Fruit fly (Drosophila melanogaster) whole organism, embryonic: ENCODE results near the gene Pex5.
A peak's percentile ranks its signal among the peaks of the same experiment; 100 is the strongest.

Experiments
- Abd-B ChIP-seq: fragments of 200-800 bp; sonication (Bioruptor generic); optimal IDR thresholded peaks from 2 replicates; lab custom pipeline; 2018; ENCODE audit warnings: missing biosample characterization, mild to moderate bottlenecking, missing genetic modification characterization, moderate library complexity
- Antp ChIP-seq: fragments of 200-800 bp; sonication (Bioruptor generic); optimal IDR thresholded peaks from 3 replicates; lab custom pipeline; 2016; ENCODE audit warnings: missing biosample characterization, missing genetic modification characterization
- Asciz ChIP-seq: fragments of 200-800 bp; sonication (Bioruptor generic); optimal IDR thresholded peaks from 2 replicates; lab custom pipeline; 2017; ENCODE audit warnings: missing biosample characterization, mild to moderate bottlenecking, missing genetic modification characterization, missing genetic modification reagents
- CG10267 ChIP-seq: fragments of 200-800 bp; sonication (Bioruptor generic); optimal IDR thresholded peaks from 2 replicates; lab custom pipeline; 2018; ENCODE audit warnings: missing biosample characterization, mild to moderate bottlenecking, missing genetic modification characterization, moderate library complexity
- CG11696 ChIP-seq: fragments of 200-800 bp; sonication (Bioruptor generic); IDR thresholded peaks from 2 replicates; pipeline ENCODE4 v1.3.6; 2022; ENCODE audit warnings: missing biosample characterization, missing genetic modification characterization
- CG12942 ChIP-seq: fragments of 200-800 bp; sonication (Bioruptor generic); optimal IDR thresholded peaks from 3 replicates; lab custom pipeline; 2016; ENCODE audit warnings: missing biosample characterization, missing genetic modification characterization
- CG15269 ChIP-seq: fragments of 200-800 bp; sonication (Bioruptor generic); optimal IDR thresholded peaks from 2 replicates; lab custom pipeline; 2018; ENCODE audit warnings: missing biosample characterization, mild to moderate bottlenecking, missing genetic modification characterization, moderate library complexity
- CG1603 ChIP-seq: fragments of 200-800 bp; sonication (Bioruptor generic); optimal IDR thresholded peaks from 2 replicates; lab custom pipeline; 2019; ENCODE audit warnings: missing biosample characterization, mild to moderate bottlenecking, missing genetic modification characterization, moderate library complexity
- CG17912 ChIP-seq: fragments of 200-800 bp; sonication (Bioruptor generic); optimal IDR thresholded peaks from 2 replicates; lab custom pipeline; 2018; ENCODE audit warnings: missing biosample characterization, mild to moderate bottlenecking, missing genetic modification characterization
- CG18764 ChIP-seq: fragments of 200-800 bp; sonication (Bioruptor generic); optimal IDR thresholded peaks from 3 replicates; lab custom pipeline; 2016; ENCODE audit warnings: missing biosample characterization, missing genetic modification characterization
- CG2116 ChIP-seq: fragments of 200-800 bp; sonication (Bioruptor generic); optimal IDR thresholded peaks from 3 replicates; lab custom pipeline; 2018; ENCODE audit warnings: missing biosample characterization, mild to moderate bottlenecking, missing genetic modification characterization
- CG31388 ChIP-seq: fragments of 200-800 bp; sonication (Bioruptor generic); optimal IDR thresholded peaks from 2 replicates; lab custom pipeline; 2016; ENCODE audit warnings: missing biosample characterization, missing genetic modification characterization
- CG32772 ChIP-seq: fragments of 200-800 bp; sonication (Bioruptor generic); IDR thresholded peaks from 2 replicates; pipeline ENCODE4 v1.3.6; 2022; ENCODE audit warnings: missing biosample characterization, missing genetic modification characterization
- CG34376 ChIP-seq: fragments of 200-800 bp; sonication (Bioruptor generic); optimal IDR thresholded peaks from 2 replicates; lab custom pipeline; 2018; ENCODE audit warnings: missing biosample characterization, mild to moderate bottlenecking, missing genetic modification characterization
- CG3838 ChIP-seq: fragments of 200-800 bp; sonication (Bioruptor generic); optimal IDR thresholded peaks from 3 replicates; lab custom pipeline; 2016; ENCODE audit warnings: missing biosample characterization, missing genetic modification characterization
- CG42726 ChIP-seq: fragments of 200-800 bp; sonication (Bioruptor generic); IDR thresholded peaks from 2 replicates; pipeline ENCODE4 v1.3.6; 2022; ENCODE audit warnings: missing biosample characterization, missing genetic modification characterization; ENCODE audit not compliant: partially characterized antibody
- CG4328 ChIP-seq: fragments of 200-800 bp; sonication (Bioruptor generic); optimal IDR thresholded peaks from 3 replicates; lab custom pipeline; 2017; ENCODE audit warnings: missing biosample characterization, missing genetic modification reagents, missing genetic modification characterization
- CG4404 ChIP-seq: fragments of 200-800 bp; sonication (Bioruptor generic); IDR thresholded peaks from 2 replicates; pipeline ENCODE4 v1.3.6; 2022; ENCODE audit warnings: missing biosample characterization, missing genetic modification characterization
- CG6791 ChIP-seq: fragments of 200-800 bp; sonication (Bioruptor generic); IDR thresholded peaks from 3 replicates; pipeline ENCODE4 v1.3.6; 2022; ENCODE audit warnings: missing biosample characterization, missing genetic modification characterization; ENCODE audit not compliant: partially characterized antibody
- CG7745 ChIP-seq: fragments of 200-800 bp; sonication (Bioruptor generic); optimal IDR thresholded peaks from 2 replicates; lab custom pipeline; 2018; ENCODE audit warnings: missing biosample characterization, mild to moderate bottlenecking, missing genetic modification characterization, moderate library complexity
- CG7928 ChIP-seq: fragments of 200-800 bp; sonication (Bioruptor generic); optimal IDR thresholded peaks from 2 replicates; lab custom pipeline; 2017; ENCODE audit warnings: missing biosample characterization, mild to moderate bottlenecking, missing genetic modification characterization
- D19A ChIP-seq: fragments of 200-800 bp; optimal IDR thresholded peaks from 3 replicates; lab custom pipeline; 2019; ENCODE audit warnings: missing biosample characterization, mild to moderate bottlenecking, missing genetic modification characterization, moderate library complexity
- E2f1 ChIP-seq: fragments of 200-800 bp; sonication (Bioruptor generic); IDR thresholded peaks from 2 replicates; pipeline ENCODE4 v1.3.6; 2022; ENCODE audit warnings: missing biosample characterization, missing genetic modification characterization
- Fer1 ChIP-seq: fragments of 200-800 bp; sonication (Bioruptor generic); optimal IDR thresholded peaks from 2 replicates; lab custom pipeline; 2017; ENCODE audit warnings: missing biosample characterization, mild to moderate bottlenecking, missing genetic modification characterization
- Gsc ChIP-seq: fragments of 200-800 bp; sonication (Bioruptor generic); IDR thresholded peaks from 2 replicates; pipeline ENCODE4 v1.3.6; 2022; ENCODE audit warnings: missing biosample characterization, missing genetic modification characterization
- Hand ChIP-seq: fragments of 200-800 bp; sonication (Bioruptor generic); optimal IDR thresholded peaks from 2 replicates; lab custom pipeline; 2017; ENCODE audit warnings: mild to moderate bottlenecking, missing biosample characterization, missing genetic modification reagents, missing genetic modification characterization
- Hey ChIP-seq: fragments of 200-800 bp; sonication (Bioruptor generic); optimal IDR thresholded peaks from 3 replicates; lab custom pipeline; 2018; ENCODE audit warnings: missing biosample characterization, mild to moderate bottlenecking, missing genetic modification characterization
- Meics ChIP-seq: fragments of 200-800 bp; sonication (Bioruptor generic); optimal IDR thresholded peaks from 2 replicates; lab custom pipeline; 2017; ENCODE audit warnings: missing biosample characterization, mild to moderate bottlenecking, missing genetic modification characterization
- NC2α ChIP-seq: fragments of 200-800 bp; sonication (Bioruptor generic); optimal IDR thresholded peaks from 2 replicates; lab custom pipeline; 2016; ENCODE audit warnings: missing biosample characterization, missing genetic modification characterization
- Ravus ChIP-seq: fragments of 200-800 bp; sonication (Bioruptor generic); IDR thresholded peaks from 2 replicates; pipeline ENCODE4 v1.3.6; 2022; ENCODE audit warnings: missing biosample characterization, missing genetic modification characterization
- al ChIP-seq: fragments of 200-800 bp; sonication (Bioruptor generic); IDR thresholded peaks from 2 replicates; pipeline ENCODE4 v1.3.6; 2022; ENCODE audit warnings: missing biosample characterization, missing genetic modification characterization
- ato ChIP-seq: fragments of 200-800 bp; sonication (Bioruptor generic); IDR thresholded peaks from 2 replicates; pipeline ENCODE4 v1.3.6; 2022; ENCODE audit warnings: missing biosample characterization, missing genetic modification characterization; ENCODE audit not compliant: partially characterized antibody
- bowl ChIP-seq: fragments of 200-800 bp; sonication (Bioruptor generic); IDR thresholded peaks from 2 replicates; pipeline ENCODE4 v1.3.6; 2022; ENCODE audit warnings: missing biosample characterization, missing genetic modification characterization
- cas ChIP-seq: fragments of 200-800 bp; sonication (Bioruptor generic); IDR thresholded peaks from 2 replicates; pipeline ENCODE4 v1.3.6; 2022; ENCODE audit warnings: missing biosample characterization, missing genetic modification characterization
- caup ChIP-seq: fragments of 200-800 bp; sonication (Bioruptor generic); optimal IDR thresholded peaks from 3 replicates; lab custom pipeline; 2017; ENCODE audit warnings: missing biosample characterization, mild to moderate bottlenecking, missing genetic modification characterization, moderate library complexity; ENCODE audit not compliant: severe bottlenecking
- ci ChIP-seq: fragments of 200-800 bp; sonication (Bioruptor generic); IDR thresholded peaks from 3 replicates; pipeline ENCODE4 v1.3.6; 2022; ENCODE audit warnings: missing biosample characterization, missing genetic modification characterization
- disco-r ChIP-seq: fragments of 200-800 bp; sonication (Bioruptor generic); optimal IDR thresholded peaks from 2 replicates; lab custom pipeline; 2016; ENCODE audit warnings: missing biosample characterization, missing genetic modification characterization
- dpn ChIP-seq, 2 experiments: fragments of 200-800 bp; sonication (Bioruptor generic); optimal IDR thresholded peaks; 3 replicates each; lab custom pipeline; 2016; ENCODE audit warnings: missing biosample characterization in 2 of 2, missing genetic modification characterization in 2 of 2
- dysf ChIP-seq: fragments of 200-800 bp; sonication (Bioruptor generic); IDR thresholded peaks from 3 replicates; pipeline ENCODE4 v1.3.6; 2022; ENCODE audit warnings: missing biosample characterization, missing genetic modification characterization
- esg ChIP-seq: fragments of 200-800 bp; sonication (Bioruptor generic); conservative IDR thresholded peaks from 2 replicates; pipeline ENCODE4 v1.3.6; 2022; ENCODE audit warnings: missing biosample characterization, missing genetic modification characterization
- gce ChIP-seq: fragments of 200-800 bp; sonication (Bioruptor generic); IDR thresholded peaks from 3 replicates; pipeline ENCODE4 v1.3.6; 2022; ENCODE audit warnings: missing biosample characterization, missing genetic modification characterization
- hth ChIP-seq: fragments of >200 bp; optimal IDR thresholded peaks from 2 replicates; lab custom pipeline; 2017; ENCODE audit warnings: inconsistent platforms
- jing ChIP-seq: fragments of 200-800 bp; sonication (Bioruptor generic); optimal IDR thresholded peaks from 2 replicates; lab custom pipeline; 2018; ENCODE audit warnings: missing biosample characterization, mild to moderate bottlenecking, missing genetic modification characterization
- luna ChIP-seq: fragments of 200-800 bp; sonication (Bioruptor generic); optimal IDR thresholded peaks from 2 replicates; lab custom pipeline; 2016; ENCODE audit warnings: missing biosample characterization, missing genetic modification characterization
- pb ChIP-seq: fragments of 200-800 bp; sonication (Bioruptor generic); optimal IDR thresholded peaks from 3 replicates; lab custom pipeline; 2016; ENCODE audit warnings: missing biosample characterization, missing genetic modification characterization
- pita ChIP-seq: fragments of 200-800 bp; sonication (Bioruptor generic); optimal IDR thresholded peaks from 2 replicates; lab custom pipeline; 2017; ENCODE audit warnings: missing biosample characterization, mild to moderate bottlenecking, missing genetic modification characterization
- pum ChIP-seq: fragments of 200-800 bp; sonication (Bioruptor generic); optimal IDR thresholded peaks from 2 replicates; lab custom pipeline; 2016; ENCODE audit warnings: missing biosample characterization, missing genetic modification characterization
- ranshi ChIP-seq: fragments of 200-800 bp; sonication (Bioruptor generic); IDR thresholded peaks from 2 replicates; pipeline ENCODE4 v1.3.6; 2022; ENCODE audit warnings: missing biosample characterization, missing genetic modification characterization
- slou ChIP-seq: fragments of 200-800 bp; sonication (Bioruptor generic); optimal IDR thresholded peaks from 3 replicates; lab custom pipeline; 2016; ENCODE audit warnings: missing biosample characterization, missing genetic modification characterization
- slp2 ChIP-seq: fragments of 200-800 bp; sonication (Bioruptor generic); optimal IDR thresholded peaks from 2 replicates; lab custom pipeline; 2016; ENCODE audit warnings: missing biosample characterization, missing genetic modification characterization
- sqz ChIP-seq: fragments of 200-800 bp; sonication (Bioruptor generic); optimal IDR thresholded peaks from 3 replicates; lab custom pipeline; 2018; ENCODE audit warnings: missing biosample characterization, mild to moderate bottlenecking, missing genetic modification characterization
- yki ChIP-seq: fragments of >200 bp; optimal IDR thresholded peaks from 3 replicates; lab custom pipeline; 2018

The Pex5 gene

dm6 chrX:1858867-1859266 is 10.0 kb downstream of the Pex5 start, which contains the start of gene Lamtor5 (continued):
- no peak for TF ChIP-seq Gsc (GFP tag; lab: Robert Waterston, UW)
- peak; percentile 36 for TF ChIP-seq caup (GFP tag; lab: Kevin White, UChicago)
- TF ChIP-seq slp2 (GFP tag; lab: Kevin White, UChicago), result peak; percentile 29
- no peak for TF ChIP-seq pb (GFP tag; lab: Kevin White, UChicago)
- 0 out of 2 replicates have a peak, but pooled peaks have one; percentile 14 for TF ChIP-seq ranshi (GFP tag; lab: Robert Waterston, UW)
- TF ChIP-seq yki (lab: Kevin White, UChicago), result no peak
- no peak for TF ChIP-seq gce (GFP tag; lab: Robert Waterston, UW)
- TF ChIP-seq Ravus (GFP tag; lab: Robert Waterston, UW), result no peak
- no peak for TF ChIP-seq Abd-B (GFP tag; lab: Kevin White, UChicago)
- peak; percentile 23 for TF ChIP-seq CG34376 (GFP tag; lab: Kevin White, UChicago)
- peak; percentile 54 for TF ChIP-seq Meics (GFP tag; lab: Kevin White, UChicago)
- TF ChIP-seq al (GFP tag; lab: Robert Waterston, UW), result no peak
- TF ChIP-seq dysf, result no peak; the same call in 2 of the 3 replicates
- no peak for TF ChIP-seq CG7745
- peak; percentile 44; the same call in 1 of the 2 replicates for TF ChIP-seq CG32772 (GFP tag; lab: Robert Waterston, UW)
- no peak for TF ChIP-seq bowl
- peak; percentile 69 for TF ChIP-seq ci (GFP tag; lab: Robert Waterston, UW)
- TF ChIP-seq CG4328 (GFP tag; lab: Kevin White, UChicago), result no peak
- TF ChIP-seq CG4404 (GFP tag; lab: Robert Waterston, UW), result no peak
- TF ChIP-seq CG2116 (GFP tag; lab: Kevin White, UChicago), result no peak
- TF ChIP-seq CG18764, result no peak
- TF ChIP-seq CG42726 (GFP tag; lab: Robert Waterston, UW), result no peak
- TF ChIP-seq Asciz, result no peak
- TF ChIP-seq dpn (GFP tag; optimal IDR thresholded peaks at IDR 0.05; lab: Kevin White, UChicago), result peak; percentile 38 to 44
- TF ChIP-seq Hand (GFP tag; lab: Kevin White, UChicago), result peak; percentile 22
- TF ChIP-seq cas (GFP tag; lab: Robert Waterston, UW), result peak; percentile 7; the same call in 1 of the 2 replicates
- TF ChIP-seq CG6791 (GFP tag; lab: Robert Waterston, UW), result no peak
- peak; percentile 27 for TF ChIP-seq CG1603 (tag; lab: Kevin White, UChicago)
- no peak for TF ChIP-seq Antp (GFP tag; lab: Kevin White, UChicago)
- peak; percentile 12 for TF ChIP-seq slou
- TF ChIP-seq CG11696, result no peak; the same call in 1 of the 2 replicates
- no peak for TF ChIP-seq E2f1 (GFP tag; lab: Robert Waterston, UW)
- no peak for TF ChIP-seq luna (GFP tag; lab: Kevin White, UChicago)
- TF ChIP-seq CG3838 (GFP tag; lab: Kevin White, UChicago), result no peak
- TF ChIP-seq sqz, result peak; percentile 13
- TF ChIP-seq CG10267 (tag; lab: Kevin White, UChicago), result peak; percentile 41
- peak; percentile 35; the same call in 1 of the 2 replicates for TF ChIP-seq esg (GFP tag; lab: Robert Waterston, UW)
- peak; percentile 31 for TF ChIP-seq pum (GFP tag; lab: Kevin White, UChicago)
- TF ChIP-seq Hey, result no peak
- no peak for TF ChIP-seq NC2α (GFP tag; lab: Kevin White, UChicago)
- no peak for TF ChIP-seq CG12942 (GFP tag; lab: Kevin White, UChicago)
- no peak; the same call in 1 of the 2 replicates for TF ChIP-seq ato (GFP tag; lab: Robert Waterston, UW)
- no peak for TF ChIP-seq CG7928
- no peak for TF ChIP-seq disco-r (GFP tag; lab: Kevin White, UChicago)
- no peak for TF ChIP-seq pita
- peak; percentile 55 for TF ChIP-seq Fer1 (GFP tag; lab: Kevin White, UChicago)
- TF ChIP-seq D19A (tag; lab: Kevin White, UChicago), result peak; percentile 55
- no peak for TF ChIP-seq hth
- TF ChIP-seq jing (GFP tag; lab: Kevin White, UChicago), result no peak
- TF ChIP-seq CG15269 (tag; lab: Kevin White, UChicago), result peak; percentile 45
- no peak for TF ChIP-seq CG17912 (GFP tag; lab: Kevin White, UChicago)
- no peak for TF ChIP-seq CG31388 (GFP tag; lab: Kevin White, UChicago)
